Worm (Caenorhabditis elegans) whole organism, L4 larva: ENCODE data around the gene F59B2.9.

Experiments
- F26F4.8 ChIP-seq: fragments of 200-800 bp; sonication (Bioruptor generic); conservative IDR thresholded peaks from 2 replicates; pipeline ENCODE4 v1.3.6; 2022; ENCODE audit warnings: missing genetic modification characterization, missing compliant biosample characterization
- F37D6.2 ChIP-seq: sonication (generic microtip); optimal IDR thresholded peaks from 2 replicates; lab custom pipeline; 2016; ENCODE audit warnings: mild to moderate bottlenecking, missing genetic modification characterization, missing compliant biosample characterization
- F44E2.7 ChIP-seq: fragments of 200-800 bp; sonication (Bioruptor generic); IDR thresholded peaks from 2 replicates; pipeline ENCODE4 v2.1.2; 2022; ENCODE audit warnings: missing genetic modification characterization, missing compliant biosample characterization
- F49E8.2 ChIP-seq: sonication (generic microtip); optimal IDR thresholded peaks from 2 replicates; lab custom pipeline; 2016; ENCODE audit warnings: missing compliant biosample characterization, mild to moderate bottlenecking, missing genetic modification characterization, borderline replicate concordance
- R02D3.7 ChIP-seq: fragments of 150-350 bp; sonication (generic microtip); optimal IDR thresholded peaks from 3 replicates; lab custom pipeline; 2014; ENCODE audit warnings: missing biosample characterization, missing genetic modification characterization
- T20F7.1 ChIP-seq: fragments of 200-800 bp; sonication (Bioruptor generic); optimal IDR thresholded peaks from 2 replicates; lab custom pipeline; 2018; ENCODE audit warnings: mild to moderate bottlenecking, missing genetic modification characterization, missing compliant biosample characterization
- T26A8.4 ChIP-seq: fragments of 200-800 bp; sonication (Bioruptor generic); IDR thresholded peaks from 2 replicates; pipeline ENCODE4 v1.3.6; 2022; ENCODE audit warnings: missing genetic modification characterization, missing compliant biosample characterization
- Y105C5A.15 ChIP-seq: fragments of 200-800 bp; sonication (Bioruptor generic); IDR thresholded peaks from 2 replicates; pipeline ENCODE4 v1.3.6; 2022; ENCODE audit warnings: missing genetic modification characterization, missing compliant biosample characterization
- Y5F2A.4 ChIP-seq: fragments of 200-800 bp; sonication (Bioruptor generic); optimal IDR thresholded peaks from 2 replicates; lab custom pipeline; 2018; ENCODE audit warnings: mild to moderate bottlenecking, missing genetic modification characterization, missing compliant biosample characterization
- Y75B8A.6 ChIP-seq: fragments of 200-800 bp; sonication (Bioruptor generic); IDR thresholded peaks from 2 replicates; pipeline ENCODE4 v1.3.6; 2022; ENCODE audit warnings: missing genetic modification reagents, missing genetic modification characterization, missing compliant biosample characterization
- ZK337.2 ChIP-seq: fragments of 200-800 bp; sonication (Bioruptor generic); IDR thresholded peaks from 2 replicates; pipeline ENCODE4 v1.3.6; 2022; ENCODE audit warnings: missing genetic modification reagents, missing genetic modification characterization, missing compliant biosample characterization
- ZK546.5 ChIP-seq, 2 experiments: sonication (generic microtip); optimal IDR thresholded peaks; 2 replicates each; lab custom pipeline; 2017; ENCODE audit warnings: missing biosample characterization in 2 of 2, missing genetic modification characterization in 2 of 2
- ceh-20 ChIP-seq: fragments of 200-800 bp; sonication (Bioruptor generic); IDR thresholded peaks from 2 replicates; pipeline ENCODE4 v1.3.6; 2022; ENCODE audit warnings: missing genetic modification reagents, missing genetic modification characterization, missing compliant biosample characterization
- ceh-28 ChIP-seq: fragments of 150-350 bp; optimal IDR thresholded peaks from 2 replicates; lab custom pipeline; 2014; ENCODE audit warnings: missing biosample characterization, missing genetic modification reagents, missing genetic modification characterization
- ceh-32 ChIP-seq: sonication (generic microtip); optimal IDR thresholded peaks from 2 replicates; lab custom pipeline; 2016; ENCODE audit warnings: mild to moderate bottlenecking, missing genetic modification characterization, missing compliant biosample characterization; ENCODE audit not compliant: poor library complexity
- ceh-44 ChIP-seq: fragments of 200-800 bp; sonication (Bioruptor generic); IDR thresholded peaks from 2 replicates; pipeline ENCODE4 v1.3.6; 2022; ENCODE audit warnings: missing genetic modification reagents, missing genetic modification characterization, missing compliant biosample characterization
- ceh-82 ChIP-seq: sonication (generic microtip); optimal IDR thresholded peaks from 2 replicates; lab custom pipeline; 2017; ENCODE audit warnings: missing biosample characterization, missing genetic modification characterization
- cey-2 ChIP-seq: sonication (generic microtip); optimal IDR thresholded peaks from 3 replicates; lab custom pipeline; 2017; ENCODE audit warnings: missing genetic modification characterization, mild to moderate bottlenecking, missing compliant biosample characterization, antibody characterized with exemption, borderline replicate concordance; ENCODE audit not compliant: insufficient read depth
- daf-19 ChIP-seq: fragments of 200-800 bp; sonication (Bioruptor generic); conservative IDR thresholded peaks from 2 replicates; pipeline ENCODE4 v1.3.6; 2022; ENCODE audit warnings: missing genetic modification characterization, missing compliant biosample characterization
- daf-8 ChIP-seq: fragments of 200-800 bp; sonication (Bioruptor generic); IDR thresholded peaks from 2 replicates; pipeline ENCODE4 v1.3.6; 2022; ENCODE audit warnings: missing genetic modification characterization, missing compliant biosample characterization
- dmd-6 ChIP-seq: fragments of 200-800 bp; sonication (Bioruptor generic); IDR thresholded peaks from 2 replicates; pipeline ENCODE4 v1.3.6; 2022; ENCODE audit warnings: missing genetic modification reagents, missing genetic modification characterization, missing compliant biosample characterization
- dmd-8 ChIP-seq: fragments of 200-800 bp; sonication (Bioruptor generic); IDR thresholded peaks from 2 replicates; pipeline ENCODE4 v1.3.6; 2022; ENCODE audit warnings: missing genetic modification characterization, missing compliant biosample characterization
- egl-27 ChIP-seq: sonication (generic microtip); optimal IDR thresholded peaks from 3 replicates; lab custom pipeline; 2017; ENCODE audit warnings: missing biosample characterization, missing genetic modification reagents, missing genetic modification characterization
- egl-43 ChIP-seq: fragments of 200-800 bp; sonication (Bioruptor generic); IDR thresholded peaks from 2 replicates; pipeline ENCODE4 v1.3.6; 2022; ENCODE audit warnings: missing genetic modification reagents, missing genetic modification characterization, missing compliant biosample characterization
- fos-1 ChIP-seq: fragments of 150-350 bp; optimal IDR thresholded peaks from 2 replicates; lab custom pipeline; 2014; ENCODE audit warnings: missing biosample characterization, missing genetic modification characterization
- gei-8 ChIP-seq: fragments of 200-800 bp; sonication (Bioruptor generic); optimal IDR thresholded peaks from 2 replicates; lab custom pipeline; 2018; ENCODE audit warnings: mild to moderate bottlenecking, missing genetic modification characterization, missing compliant biosample characterization
- hmg-1.1 ChIP-seq: fragments of 200-800 bp; sonication (Bioruptor generic); IDR thresholded peaks from 2 replicates; pipeline ENCODE4 v1.3.6; 2022; ENCODE audit warnings: missing genetic modification reagents, missing genetic modification characterization, missing compliant biosample characterization
- lim-7 ChIP-seq: fragments of 200-800 bp; sonication (Bioruptor generic); IDR thresholded peaks from 2 replicates; pipeline ENCODE4 v1.3.6; 2022; ENCODE audit warnings: missing genetic modification characterization, missing compliant biosample characterization
- lin-15B ChIP-seq: fragments of 150-350 bp; sonication (generic microtip); optimal IDR thresholded peaks from 3 replicates; lab custom pipeline; 2014; ENCODE audit warnings: missing biosample characterization, missing genetic modification characterization
- lin-38 ChIP-seq: fragments of 200-800 bp; sonication (Bioruptor generic); IDR thresholded peaks from 2 replicates; pipeline ENCODE4 v1.3.6; 2022; ENCODE audit warnings: missing genetic modification reagents, missing genetic modification characterization, missing compliant biosample characterization
- lsy-2 ChIP-seq, 2 experiments: fragments of 150-350 bp in 1 of 2; sonication (generic microtip) in 1 of 2; optimal IDR thresholded peaks; 2 replicates each; lab custom pipeline; 2014 to 2017; ENCODE audit warnings: missing biosample characterization in 2 of 2, missing genetic modification characterization in 2 of 2
- nhr-102 ChIP-seq: sonication (generic microtip); optimal IDR thresholded peaks from 2 replicates; lab custom pipeline; 2016; ENCODE audit warnings: mild to moderate bottlenecking, missing genetic modification characterization, moderate library complexity, missing compliant biosample characterization
- nhr-11 ChIP-seq: fragments of 150-350 bp; optimal IDR thresholded peaks from 2 replicates; lab custom pipeline; 2014; ENCODE audit warnings: missing biosample characterization, missing genetic modification characterization
- nhr-237 ChIP-seq: sonication (generic microtip); optimal IDR thresholded peaks from 2 replicates; lab custom pipeline; 2017; ENCODE audit warnings: missing biosample characterization, missing genetic modification characterization
- nhr-41 ChIP-seq: fragments of 200-800 bp; sonication (Bioruptor generic); IDR thresholded peaks from 2 replicates; pipeline ENCODE4 v1.3.6; 2022; ENCODE audit warnings: missing genetic modification reagents, missing genetic modification characterization, missing compliant biosample characterization
- nhr-6 ChIP-seq: fragments of 150-350 bp; optimal IDR thresholded peaks from 2 replicates; lab custom pipeline; 2014; ENCODE audit warnings: missing biosample characterization, missing genetic modification characterization
- nhr-77 ChIP-seq: fragments of 150-350 bp; optimal IDR thresholded peaks from 2 replicates; lab custom pipeline; 2014; ENCODE audit warnings: missing biosample characterization, missing genetic modification characterization
- pha-4 ChIP-seq, 2 experiments: fragments of 150-350 bp in 1 of 2; fragments of 200-800 bp in 1 of 2; sonication (Bioruptor generic) in 1 of 2; IDR thresholded peaks in 1 of 2; optimal IDR thresholded peaks in 1 of 2; 2 replicates each; pipeline versions ENCODE4 v1.3.6 to Lab custom; 2014 to 2022; ENCODE audit warnings: missing genetic modification characterization in 2 of 2, missing genetic modification reagents in 2 of 2, missing biosample characterization in 1 of 2, missing compliant biosample characterization in 1 of 2
- saeg-2 ChIP-seq: fragments of 200-800 bp; sonication (Bioruptor generic); IDR thresholded peaks from 2 replicates; pipeline ENCODE4 v1.3.6; 2022; ENCODE audit warnings: missing genetic modification reagents, missing genetic modification characterization, missing compliant biosample characterization
- spr-1 ChIP-seq: sonication (generic microtip); optimal IDR thresholded peaks from 2 replicates; lab custom pipeline; 2016; ENCODE audit warnings: mild to moderate bottlenecking, missing genetic modification characterization, missing compliant biosample characterization
- tra-1 ChIP-seq: fragments of 200-800 bp; sonication (Bioruptor generic); IDR thresholded peaks from 2 replicates; pipeline ENCODE4 v1.3.6; 2022; ENCODE audit warnings: missing genetic modification reagents, missing genetic modification characterization, missing compliant biosample characterization
- unc-130 ChIP-seq: sonication (generic microtip); optimal IDR thresholded peaks from 2 replicates; lab custom pipeline; 2016; ENCODE audit warnings: missing genetic modification reagents, missing genetic modification characterization, missing compliant biosample characterization
- unc-39 ChIP-seq: sonication (generic microtip); optimal IDR thresholded peaks from 2 replicates; lab custom pipeline; 2017; ENCODE audit warnings: missing biosample characterization, missing genetic modification characterization
- unc-62 ChIP-seq, 3 experiments: fragments of 150-350 bp in 1 of 3; sonication (generic microtip); optimal IDR thresholded peaks in 2 of 3; peaks in 1 of 3; 1 replicate in 1 of 3; 2 replicates in 2 of 3; lab custom pipeline; 2014 to 2017; ENCODE audit warnings: missing biosample characterization in 3 of 3, missing genetic modification characterization in 3 of 3, missing genetic modification reagents in 3 of 3, missing genotype in 1 of 3
- zag-1 ChIP-seq: fragments of 150-350 bp; optimal IDR thresholded peaks from 2 replicates; lab custom pipeline; 2014; ENCODE audit warnings: missing biosample characterization, missing genetic modification characterization
- zfp-3 ChIP-seq: fragments of 200-800 bp; sonication (Bioruptor generic); conservative IDR thresholded peaks from 2 replicates; pipeline ENCODE4 v1.3.6; 2022; ENCODE audit warnings: missing genetic modification reagents, missing genetic modification characterization, missing compliant biosample characterization
- zip-11 ChIP-seq: fragments of 200-800 bp; sonication (Bioruptor generic); IDR thresholded peaks from 2 replicates; pipeline ENCODE4 v1.3.6; 2022; ENCODE audit warnings: missing genetic modification characterization, missing compliant biosample characterization
- zip-2 ChIP-seq: fragments of 150-350 bp; optimal IDR thresholded peaks from 2 replicates; lab custom pipeline; 2014; ENCODE audit warnings: missing biosample characterization, missing genetic modification characterization
- ztf-11 ChIP-seq: fragments of 150-350 bp; optimal IDR thresholded peaks from 2 replicates; lab custom pipeline; 2014; ENCODE audit warnings: missing biosample characterization, missing genetic modification characterization
- ztf-7 ChIP-seq: fragments of 150-350 bp; optimal IDR thresholded peaks from 2 replicates; lab custom pipeline; 2014; ENCODE audit warnings: missing biosample characterization, missing genetic modification characterization

The F59B2.9 gene

DNA sequence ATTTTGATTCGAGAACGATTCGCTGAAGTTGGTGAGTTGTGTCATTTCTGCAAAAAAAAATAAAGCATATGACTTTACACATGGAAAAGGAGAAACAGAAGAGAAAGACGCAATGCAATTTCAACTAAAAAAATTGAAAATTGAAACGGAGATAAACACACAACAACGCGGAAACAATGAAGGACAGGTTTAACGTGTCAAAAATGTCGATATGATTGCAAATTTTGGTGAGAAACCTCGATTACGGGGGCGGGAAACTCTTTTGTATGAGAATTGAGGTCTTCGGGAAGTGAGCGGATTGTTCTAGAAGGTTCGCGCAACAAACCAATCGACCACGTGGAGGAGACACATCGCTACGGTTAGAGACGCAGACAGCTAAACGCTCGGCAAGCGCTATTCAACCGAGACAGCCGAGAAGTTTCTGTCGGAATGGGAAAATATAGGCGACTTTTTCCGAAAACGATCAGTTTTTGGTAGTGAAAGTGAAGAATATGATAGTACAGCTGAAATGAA lies 41.6 kb upstream of the F59B2.9 start, which contains the start of gene R107.5 (continued):
- TF ChIP-seq hmg-1.1 (GFP tag; lab: Robert Waterston, UW) (peak; percentile 93), spr-1 (peak; percentile 93), ZK337.2 (GFP tag; lab: Robert Waterston, UW) (0 out of 2 replicates have a peak, but pooled peaks have one; percentile 53), ceh-20 (GFP tag; lab: Robert Waterston, UW) (peak; percentile 99), saeg-2 (GFP tag; lab: Robert Waterston, UW) (peak; percentile 90), ceh-32 (tag; lab: Kevin White, UChicago) (peak; percentile 3), zfp-3 (GFP tag; lab: Robert Waterston, UW) (peak; percentile 97), F44E2.7 (0 out of 2 replicates have a peak, but pooled peaks have one; percentile 8), nhr-77 (tag; lab: Kevin White, UChicago) (peak; percentile 74), Y75B8A.6 (peak; percentile 92), nhr-11 (tag; lab: Kevin White, UChicago) (peak; percentile 93), cey-2 (tag; lab: Kevin White, UChicago) (peak; percentile 66), nhr-6 (tag; lab: Kevin White, UChicago) (peak; percentile 71), egl-43 (GFP tag; lab: Robert Waterston, UW) (peak; percentile 92), F37D6.2 (tag; lab: Kevin White, UChicago) (peak; percentile 82), Y5F2A.4 (peak; percentile 88), lim-7 (GFP tag; lab: Robert Waterston, UW) (peak; percentile 67; the same call in 1 of the 2 replicates), lsy-2 (tag; optimal IDR thresholded peaks at IDR 0.05; lab: Kevin White, UChicago) (peak; percentile 88 to 92), egl-27 (tag; lab: Kevin White, UChicago) (no peak), F49E8.2 (tag; lab: Kevin White, UChicago) (no peak), zag-1 (no peak), daf-19 (GFP tag; lab: Robert Waterston, UW) (peak; percentile 90), zip-11 (GFP tag; lab: Robert Waterston, UW) (0 out of 2 replicates have a peak, but pooled peaks have one; percentile 13), gei-8 (peak; percentile 96), unc-39 (tag; lab: Kevin White, UChicago) (peak; percentile 96), daf-8 (GFP tag; lab: Robert Waterston, UW) (no peak), ceh-44 (GFP tag; lab: Robert Waterston, UW) (no peak), unc-62 (GFP tag; optimal IDR thresholded peaks at IDR 0.05 in 1 of 2; lab: Kevin White, UChicago) (peak in 1 of 2 experiments; percentile 84), unc-62 (tag; optimal IDR thresholded peaks at IDR 0.05; lab: Kevin White, UChicago) (peak; percentile 12), T20F7.1 (GFP tag; lab: Kevin White, UChicago) (peak; percentile 82), ceh-82 (tag; lab: Kevin White, UChicago) (no peak), dmd-6 (GFP tag; lab: Robert Waterston, UW) (peak; percentile 96), T26A8.4 (GFP tag; lab: Robert Waterston, UW) (peak; percentile 94), lin-38 (GFP tag; lab: Robert Waterston, UW) (peak; percentile 81), nhr-41 (peak; percentile 81), Y105C5A.15 (GFP tag; lab: Robert Waterston, UW) (0 out of 2 replicates have a peak, but pooled peaks have one; percentile 66), tra-1 (GFP tag; lab: Robert Waterston, UW) (peak; percentile 97), F26F4.8 (GFP tag; lab: Robert Waterston, UW) (no peak), fos-1 (tag; lab: Kevin White, UChicago) (no peak), dmd-8 (GFP tag; lab: Robert Waterston, UW) (0 out of 2 replicates have a peak, but pooled peaks have one; percentile 24), ceh-28 (no peak), nhr-237 (no peak), pha-4 (GFP tag; IDR thresholded peaks at IDR 0.05; lab: Robert Waterston, UW) (peak; percentile 97), pha-4 (tag; optimal IDR thresholded peaks at IDR 0.05; lab: Kevin White, UChicago) (peak; percentile 26), ZK546.5 (tag; optimal IDR thresholded peaks at IDR 0.05; lab: Kevin White, UChicago) (no peak), nhr-102 (peak; percentile 94), R02D3.7 (tag; lab: Kevin White, UChicago) (no peak), ztf-11 (tag; lab: Kevin White, UChicago) (no peak), unc-130 (GFP tag; lab: Kevin White, UChicago) (no peak), ztf-7 (tag; lab: Kevin White, UChicago) (peak; percentile 21), zip-2 (tag; lab: Kevin White, UChicago) (peak; percentile 64), lin-15B (tag; lab: Kevin White, UChicago) (no peak)
